Fruit fly (Drosophila melanogaster) whole organism, embryonic: ENCODE data around the gene CG14427.

Experiments used
- ATbp ChIP-seq: fragments of 200-800 bp; sonication (Bioruptor generic); optimal IDR thresholded peaks from 2 replicates; lab custom pipeline; 2017; ENCODE audit warnings: missing biosample characterization, mild to moderate bottlenecking, missing genetic modification characterization, missing genetic modification reagents
- Asciz ChIP-seq: fragments of 200-800 bp; sonication (Bioruptor generic); optimal IDR thresholded peaks from 2 replicates; lab custom pipeline; 2017; ENCODE audit warnings: missing biosample characterization, mild to moderate bottlenecking, missing genetic modification characterization, missing genetic modification reagents
- BEAF-32 ChIP-seq: fragments of 200-800 bp; sonication (Bioruptor generic); optimal IDR thresholded peaks from 3 replicates; lab custom pipeline; 2017; ENCODE audit warnings: missing biosample characterization, missing genetic modification characterization, mild to moderate bottlenecking, moderate library complexity, missing genetic modification reagents
- CG10462 ChIP-seq: fragments of 200-800 bp; sonication (Bioruptor generic); optimal IDR thresholded peaks from 2 replicates; lab custom pipeline; 2016; ENCODE audit warnings: missing biosample characterization, missing genetic modification characterization
- CG12155 ChIP-seq: fragments of 200-800 bp; sonication (Bioruptor generic); optimal IDR thresholded peaks from 3 replicates; lab custom pipeline; 2016; ENCODE audit warnings: missing biosample characterization, missing genetic modification characterization
- CG12299 ChIP-seq: fragments of 200-800 bp; sonication (Bioruptor generic); optimal IDR thresholded peaks from 2 replicates; lab custom pipeline; 2018; ENCODE audit warnings: missing biosample characterization, mild to moderate bottlenecking, missing genetic modification characterization
- CG1233 ChIP-seq: fragments of 200-800 bp; sonication (Bioruptor generic); optimal IDR thresholded peaks from 4 replicates; lab custom pipeline; 2018; ENCODE audit warnings: missing biosample characterization, mild to moderate bottlenecking, missing genetic modification characterization
- CG12744 ChIP-seq: fragments of 200-800 bp; sonication (Bioruptor generic); optimal IDR thresholded peaks from 2 replicates; lab custom pipeline; 2016; ENCODE audit warnings: missing biosample characterization, missing genetic modification characterization
- CG12769 ChIP-seq: fragments of 200-800 bp; sonication (Bioruptor generic); optimal IDR thresholded peaks from 2 replicates; lab custom pipeline; 2019; ENCODE audit warnings: missing biosample characterization, mild to moderate bottlenecking, missing genetic modification characterization, moderate library complexity
- CG13624 ChIP-seq: fragments of 200-800 bp; sonication (Bioruptor generic); optimal IDR thresholded peaks from 2 replicates; lab custom pipeline; 2016; ENCODE audit warnings: missing biosample characterization, missing genetic modification characterization
- CG14441 ChIP-seq: fragments of 200-800 bp; sonication (Bioruptor generic); IDR thresholded peaks from 2 replicates; pipeline ENCODE4 v1.3.6; 2022; ENCODE audit warnings: missing biosample characterization, missing genetic modification characterization
- CG18262 ChIP-seq: fragments of 200-800 bp; optimal IDR thresholded peaks from 3 replicates; lab custom pipeline; 2019; ENCODE audit warnings: missing biosample characterization, mild to moderate bottlenecking, missing genetic modification characterization, moderate library complexity
- CG2116 ChIP-seq: fragments of 200-800 bp; sonication (Bioruptor generic); optimal IDR thresholded peaks from 3 replicates; lab custom pipeline; 2018; ENCODE audit warnings: missing biosample characterization, mild to moderate bottlenecking, missing genetic modification characterization
- CG2875 ChIP-seq: fragments of 200-800 bp; sonication (Bioruptor generic); optimal IDR thresholded peaks from 2 replicates; lab custom pipeline; 2017; ENCODE audit warnings: missing biosample characterization, mild to moderate bottlenecking, missing genetic modification characterization, missing genetic modification reagents
- CG4282 ChIP-seq: fragments of 200-800 bp; sonication (Bioruptor generic); optimal IDR thresholded peaks from 2 replicates; lab custom pipeline; 2016; ENCODE audit warnings: missing biosample characterization, missing genetic modification characterization
- CG7786 ChIP-seq: fragments of 200-800 bp; sonication (Bioruptor generic); optimal IDR thresholded peaks from 2 replicates; lab custom pipeline; 2016; ENCODE audit warnings: missing biosample characterization, missing genetic modification characterization
- CG8944 ChIP-seq: fragments of 200-800 bp; sonication (Bioruptor generic); optimal IDR thresholded peaks from 3 replicates; lab custom pipeline; 2016; ENCODE audit warnings: missing biosample characterization, missing genetic modification characterization
- CG9437 ChIP-seq: fragments of 200-800 bp; sonication (Bioruptor generic); optimal IDR thresholded peaks from 2 replicates; lab custom pipeline; 2018; ENCODE audit warnings: missing biosample characterization, mild to moderate bottlenecking, missing genetic modification characterization
- CTCF ChIP-seq: fragments of 200-800 bp; sonication (Bioruptor generic); optimal IDR thresholded peaks from 2 replicates; lab custom pipeline; 2017; ENCODE audit warnings: missing biosample characterization, mild to moderate bottlenecking, missing genetic modification characterization, moderate library complexity
- CkIIα-i1 ChIP-seq: fragments of 200-800 bp; sonication (Bioruptor generic); IDR thresholded peaks from 2 replicates; pipeline ENCODE4 v1.3.6; 2022; ENCODE audit warnings: missing biosample characterization, missing genetic modification characterization
- Dp ChIP-seq: fragments of 200-800 bp; sonication (Bioruptor generic); optimal IDR thresholded peaks from 2 replicates; lab custom pipeline; 2018; ENCODE audit warnings: missing biosample characterization, mild to moderate bottlenecking, missing genetic modification characterization, moderate library complexity
- E2f1 ChIP-seq: fragments of 200-800 bp; sonication (Bioruptor generic); IDR thresholded peaks from 2 replicates; pipeline ENCODE4 v1.3.6; 2022; ENCODE audit warnings: missing biosample characterization, missing genetic modification characterization
- Hr3 ChIP-seq: fragments of 200-800 bp; sonication (Bioruptor generic); optimal IDR thresholded peaks from 3 replicates; lab custom pipeline; 2016; ENCODE audit warnings: missing biosample characterization, missing genetic modification characterization
- Lhr ChIP-seq: fragments of 200-800 bp; sonication (Bioruptor generic); optimal IDR thresholded peaks from 3 replicates; lab custom pipeline; 2017; ENCODE audit warnings: mild to moderate bottlenecking, missing biosample characterization, missing genetic modification reagents, missing genetic modification characterization
- Mad ChIP-seq: fragments of 200-800 bp; sonication (Bioruptor generic); optimal IDR thresholded peaks from 2 replicates; lab custom pipeline; 2016; ENCODE audit warnings: missing biosample characterization, missing genetic modification characterization
- Med ChIP-seq: fragments of 200-800 bp; sonication (Bioruptor generic); peaks from one replicate; lab custom pipeline; 2016; ENCODE audit warnings: missing biosample characterization, missing genetic modification characterization, mild to moderate bottlenecking, inconsistent platforms, moderate library complexity
- Mes4 ChIP-seq: fragments of 200-800 bp; sonication (Bioruptor generic); optimal IDR thresholded peaks from 2 replicates; lab custom pipeline; 2016; ENCODE audit warnings: missing biosample characterization, missing genetic modification characterization
- Myb ChIP-seq: fragments of 200-800 bp; sonication (Bioruptor generic); optimal IDR thresholded peaks from 2 replicates; lab custom pipeline; 2016; ENCODE audit warnings: missing biosample characterization, missing genetic modification characterization
- Optix ChIP-seq: fragments of 200-800 bp; sonication (Bioruptor generic); IDR thresholded peaks from 3 replicates; pipeline ENCODE4 v1.3.6; 2022; ENCODE audit warnings: missing biosample characterization, missing genetic modification characterization
- Pdp1 ChIP-seq, 2 experiments: fragments of 200-800 bp; sonication (Bioruptor generic); optimal IDR thresholded peaks; 3 replicates each; lab custom pipeline; 2016; ENCODE audit warnings: missing biosample characterization in 2 of 2, missing genetic modification characterization in 2 of 2, mild to moderate bottlenecking in 1 of 2, moderate library complexity in 1 of 2
- Rfx ChIP-seq: fragments of 200-800 bp; sonication (Bioruptor generic); IDR thresholded peaks from 2 replicates; pipeline ENCODE4 v1.3.6; 2022; ENCODE audit warnings: missing biosample characterization, missing genetic modification characterization
- Sry-δ ChIP-seq: fragments of 200-800 bp; sonication (Bioruptor generic); optimal IDR thresholded peaks from 2 replicates; lab custom pipeline; 2016; ENCODE audit warnings: missing biosample characterization, missing genetic modification characterization
- ab ChIP-seq: fragments of 200-800 bp; sonication (Bioruptor generic); optimal IDR thresholded peaks from 2 replicates; lab custom pipeline; 2016; ENCODE audit warnings: missing biosample characterization, missing genetic modification characterization
- amos ChIP-seq: fragments of 200-800 bp; sonication (Bioruptor generic); IDR thresholded peaks from 2 replicates; pipeline ENCODE4 v1.3.6; 2022; ENCODE audit warnings: missing biosample characterization, missing genetic modification characterization; ENCODE audit not compliant: partially characterized antibody
- ato ChIP-seq: fragments of 200-800 bp; sonication (Bioruptor generic); IDR thresholded peaks from 2 replicates; pipeline ENCODE4 v1.3.6; 2022; ENCODE audit warnings: missing biosample characterization, missing genetic modification characterization; ENCODE audit not compliant: partially characterized antibody
- crol ChIP-seq: fragments of 200-800 bp; sonication (Bioruptor generic); IDR thresholded peaks from 2 replicates; pipeline ENCODE4 v1.3.6; 2022; ENCODE audit warnings: missing biosample characterization, missing genetic modification characterization
- crp ChIP-seq, 2 experiments: fragments of 200-800 bp; sonication (Bioruptor generic); optimal IDR thresholded peaks; 2 replicates in 1 of 2; 3 replicates in 1 of 2; lab custom pipeline; 2017; ENCODE audit warnings: missing biosample characterization in 2 of 2, missing genetic modification characterization in 2 of 2, mild to moderate bottlenecking in 1 of 2, moderate library complexity in 1 of 2
- emc ChIP-seq: fragments of 200-800 bp; sonication (Bioruptor generic); optimal IDR thresholded peaks from 2 replicates; lab custom pipeline; 2016; ENCODE audit warnings: missing biosample characterization, missing genetic modification characterization
- fd3F ChIP-seq: fragments of 200-800 bp; sonication (Bioruptor generic); optimal IDR thresholded peaks from 2 replicates; lab custom pipeline; 2018; ENCODE audit warnings: missing biosample characterization, mild to moderate bottlenecking, missing genetic modification characterization, moderate library complexity
- hkb ChIP-seq, 2 experiments: fragments of 200-800 bp in 1 of 2; fragments of >200 bp in 1 of 2; sonication (Bioruptor generic) in 1 of 2; IDR thresholded peaks in 1 of 2; optimal IDR thresholded peaks in 1 of 2; 2 replicates each; pipeline versions ENCODE4 v1.3.6 to Lab custom; 2017 to 2022; ENCODE audit warnings: missing biosample characterization in 1 of 2, missing genetic modification characterization in 1 of 2
- nau ChIP-seq: fragments of 200-800 bp; sonication (Bioruptor generic); optimal IDR thresholded peaks from 3 replicates; lab custom pipeline; 2017; ENCODE audit warnings: missing biosample characterization, mild to moderate bottlenecking, missing genetic modification characterization, missing genetic modification reagents
- nerfin-1 ChIP-seq: fragments of 200-800 bp; sonication (Bioruptor generic); optimal IDR thresholded peaks from 3 replicates; lab custom pipeline; 2019; ENCODE audit warnings: missing biosample characterization, mild to moderate bottlenecking, missing genetic modification characterization, moderate library complexity
- oc ChIP-seq: fragments of 200-800 bp; sonication (Bioruptor generic); optimal IDR thresholded peaks from 2 replicates; lab custom pipeline; 2018; ENCODE audit warnings: missing biosample characterization, mild to moderate bottlenecking, missing genetic modification characterization, moderate library complexity
- pzg ChIP-seq: fragments of 200-800 bp; sonication (Bioruptor generic); optimal IDR thresholded peaks from 3 replicates; lab custom pipeline; 2018; ENCODE audit warnings: missing biosample characterization, mild to moderate bottlenecking, missing genetic modification characterization, moderate library complexity
- sc ChIP-seq, 3 experiments: fragments of >200 bp in 2 of 3; fragments of 200-800 bp in 1 of 3; sonication (Bioruptor generic) in 1 of 3; optimal IDR thresholded peaks; 2 replicates in 2 of 3; 3 replicates in 1 of 3; lab custom pipeline; 2017; ENCODE audit warnings: mild to moderate bottlenecking in 1 of 3, missing biosample characterization in 1 of 3, missing genetic modification characterization in 1 of 3, missing genetic modification reagents in 1 of 3
- slou ChIP-seq: fragments of 200-800 bp; sonication (Bioruptor generic); optimal IDR thresholded peaks from 3 replicates; lab custom pipeline; 2016; ENCODE audit warnings: missing biosample characterization, missing genetic modification characterization
- stwl ChIP-seq: fragments of 200-800 bp; sonication (Bioruptor generic); optimal IDR thresholded peaks from 3 replicates; lab custom pipeline; 2018; ENCODE audit warnings: missing biosample characterization, mild to moderate bottlenecking, missing genetic modification characterization, moderate library complexity
- vvl ChIP-seq: fragments of 200-800 bp; sonication (Bioruptor generic); IDR thresholded peaks from 2 replicates; pipeline ENCODE4 v1.3.6; 2022; ENCODE audit warnings: missing biosample characterization, missing genetic modification characterization
- zf30C ChIP-seq: fragments of 200-800 bp; sonication (Bioruptor generic); optimal IDR thresholded peaks from 3 replicates; lab custom pipeline; 2018; ENCODE audit warnings: missing biosample characterization, mild to moderate bottlenecking, missing genetic modification characterization
- zfh1 ChIP-seq: fragments of 200-800 bp; sonication (Bioruptor generic); IDR thresholded peaks from 3 replicates; pipeline ENCODE4 v1.3.6; 2022; ENCODE audit warnings: missing biosample characterization, missing genetic modification characterization

The CG14427 gene

DNA sequence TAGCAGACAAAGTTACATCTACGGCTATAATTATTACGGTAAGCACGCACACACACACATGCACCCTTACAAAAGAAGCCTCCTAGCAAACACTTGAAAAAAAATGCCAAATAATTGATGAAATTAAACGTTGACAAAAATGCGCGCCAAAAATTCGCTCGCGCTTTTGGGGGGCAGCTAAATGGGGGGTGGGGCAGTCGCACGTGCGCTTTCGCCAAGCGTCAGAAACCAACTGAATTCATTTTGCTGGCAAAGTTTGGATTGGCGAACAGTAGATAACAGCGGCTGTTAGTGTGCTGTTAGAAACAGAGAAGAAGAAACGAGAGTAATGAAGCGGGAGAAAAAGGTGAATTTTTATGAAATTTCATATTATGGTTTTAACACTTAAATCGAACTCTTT, 25.4 kb downstream of the CG14427 start, which contains the start of gene CG12541 (continued):
- no peak for TF ChIP-seq crp (GFP tag; optimal IDR thresholded peaks at IDR 0.05; lab: Kevin White, UChicago)
- peak; percentile 38; the same call in 1 of the 2 replicates for TF ChIP-seq E2f1
- TF ChIP-seq oc (tag; lab: Kevin White, UChicago), result no peak
- TF ChIP-seq hkb (optimal IDR thresholded peaks at IDR 0.05; lab: Kevin White, UChicago), result no peak
- TF ChIP-seq hkb (GFP tag; IDR thresholded peaks at IDR 0.05; lab: Robert Waterston, UW), result no peak
- no peak for TF ChIP-seq CG4282 (GFP tag; lab: Kevin White, UChicago)
- TF ChIP-seq CG14441 (GFP tag; lab: Robert Waterston, UW), result no peak
- TF ChIP-seq CG18262 (tag; lab: Kevin White, UChicago), result no peak
- peak; percentile 74 for TF ChIP-seq Med (GFP tag; lab: Kevin White, UChicago)
- no peak for TF ChIP-seq fd3F
- TF ChIP-seq emc (GFP tag; lab: Kevin White, UChicago), result no peak
- TF ChIP-seq sc (optimal IDR thresholded peaks at IDR 0.05; lab: Kevin White, UChicago), result no peak
- no peak for TF ChIP-seq sc (GFP tag; optimal IDR thresholded peaks at IDR 0.05; lab: Kevin White, UChicago)
- TF ChIP-seq CkIIα-i1, result no peak
- no peak for TF ChIP-seq Pdp1 (GFP tag; optimal IDR thresholded peaks at IDR 0.05; lab: Kevin White, UChicago)
- 0 out of 2 replicates have a peak, but pooled peaks have one; percentile 25 for TF ChIP-seq Rfx (GFP tag; lab: Robert Waterston, UW)
- TF ChIP-seq CG12769 (tag; lab: Kevin White, UChicago), result no peak
- peak; percentile 7; the same call in 1 of the 2 replicates for TF ChIP-seq amos (GFP tag; lab: Robert Waterston, UW)
- TF ChIP-seq CG7786 (GFP tag; lab: Kevin White, UChicago), result no peak
- no peak for TF ChIP-seq Asciz (GFP tag; lab: Kevin White, UChicago)
- no peak for TF ChIP-seq CG2875 (GFP tag; lab: Kevin White, UChicago)
- TF ChIP-seq, all 482 proteins: peak for 16

DNA sequence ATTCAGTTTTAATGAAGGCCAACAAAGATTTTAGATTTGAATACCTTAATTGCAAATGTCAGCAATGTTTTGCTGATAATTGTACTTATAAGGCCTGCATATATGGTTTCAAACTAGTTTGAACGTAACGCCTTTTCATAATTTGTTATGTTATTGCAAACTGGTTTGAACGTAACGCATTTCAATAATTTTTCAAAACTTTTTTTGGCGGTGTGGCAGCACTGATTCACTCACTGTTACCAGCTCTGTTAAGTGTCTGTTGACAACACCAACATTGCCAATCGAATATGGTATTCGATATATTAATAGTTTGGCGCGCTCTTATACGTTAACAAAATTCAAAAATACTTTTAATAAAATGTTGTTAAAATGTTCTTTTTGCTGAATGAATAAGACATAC, 26.2 kb downstream of the CG14427 start:
- TF ChIP-seq zfh1 (GFP tag; lab: Robert Waterston, UW) (no peak), Mad (GFP tag; lab: Kevin White, UChicago) (no peak), CG10462 (no peak), ato (no peak), CG12155 (no peak), Myb (GFP tag; lab: Kevin White, UChicago) (peak; percentile 92), CTCF (GFP tag; lab: Kevin White, UChicago) (peak; percentile 63), CG13624 (GFP tag; lab: Kevin White, UChicago) (no peak), CG12299 (tag; lab: Kevin White, UChicago) (no peak), crol (no peak), nerfin-1 (tag; lab: Kevin White, UChicago) (no peak), Lhr (GFP tag; lab: Kevin White, UChicago) (no peak), zf30C (no peak), Optix (GFP tag; lab: Robert Waterston, UW) (no peak), Sry-δ (GFP tag; lab: Kevin White, UChicago) (peak; percentile 3), pzg (GFP tag; lab: Kevin White, UChicago) (peak; percentile 47), CG8944 (GFP tag; lab: Kevin White, UChicago) (no peak), CG1233 (no peak), CG12744 (GFP tag; lab: Kevin White, UChicago) (no peak), Mes4 (no peak), CG2116 (peak; percentile 1), CG9437 (GFP tag; lab: Kevin White, UChicago) (peak; percentile 90), slou (GFP tag; lab: Kevin White, UChicago) (no peak), BEAF-32 (GFP tag; lab: Kevin White, UChicago) (peak; percentile 30), stwl (tag; lab: Kevin White, UChicago) (peak; percentile 74), Dp (peak; percentile 88), Hr3 (no peak), ab (GFP tag; lab: Kevin White, UChicago) (no peak), vvl (GFP tag; lab: Robert Waterston, UW) (no peak), nau (GFP tag; lab: Kevin White, UChicago) (no peak), ATbp (GFP tag; lab: Kevin White, UChicago) (no peak)
